1 fruit fly cellular context compared by ENCODE assay signal in genomic region chr3R:30718442-30718841, dm6.
TF ChIP-seq lines count a peak whose summit lies in the region.

No protein-coding gene starts in this region.

TF ChIP-seq in whole organism, embryonic, 481 proteins besides CTCF, POLR2A, EP300 and RAD21 (continued from another document and continues in another):
- TF ChIP-seq CG15696 (tag; optimal IDR thresholded peaks at IDR 0.05; lab: Kevin White, UChicago) = no peak
- TF ChIP-seq stwl (tag; optimal IDR thresholded peaks at IDR 0.05; lab: Kevin White, UChicago) = no peak
- no peak for TF ChIP-seq wor (GFP tag; IDR thresholded peaks at IDR 0.05; lab: Robert Waterston, UW)
- peak; percentile 40; the same call in 1 of the 3 replicates for TF ChIP-seq CG34422 (GFP tag; IDR thresholded peaks at IDR 0.05; lab: Robert Waterston, UW)
- TF ChIP-seq so (GFP tag; IDR thresholded peaks at IDR 0.05; lab: Robert Waterston, UW) = no peak
- TF ChIP-seq CG17802 (tag; optimal IDR thresholded peaks at IDR 0.05; lab: Kevin White, UChicago) = no peak
- peak; percentile 1 for TF ChIP-seq CG15269 (tag; optimal IDR thresholded peaks at IDR 0.05; lab: Kevin White, UChicago)
- no peak for TF ChIP-seq corto (GFP tag; optimal IDR thresholded peaks at IDR 0.05; lab: Kevin White, UChicago)
- TF ChIP-seq ac (GFP tag; optimal IDR thresholded peaks at IDR 0.05; lab: Kevin White, UChicago) = no peak
- no peak for TF ChIP-seq Sry-β (GFP tag; optimal IDR thresholded peaks at IDR 0.05; lab: Kevin White, UChicago)
- no peak for TF ChIP-seq CG13296 (GFP tag; optimal IDR thresholded peaks at IDR 0.05; lab: Kevin White, UChicago)
- TF ChIP-seq CG9817 (tag; optimal IDR thresholded peaks at IDR 0.05; lab: Kevin White, UChicago) = no peak
- no peak for TF ChIP-seq fru (optimal IDR thresholded peaks at IDR 0.05; lab: Kevin White, UChicago)
- no peak for TF ChIP-seq CG15011 (GFP tag; optimal IDR thresholded peaks at IDR 0.05; lab: Kevin White, UChicago)
- TF ChIP-seq Doc3 (GFP tag; IDR thresholded peaks at IDR 0.05; lab: Robert Waterston, UW; ENCODE audit: partially characterized antibody) = no peak
- TF ChIP-seq CG1603 (tag; optimal IDR thresholded peaks at IDR 0.05; lab: Kevin White, UChicago) = peak; percentile 62
- TF ChIP-seq nom (GFP tag; optimal IDR thresholded peaks at IDR 0.05; lab: Kevin White, UChicago) = no peak
- TF ChIP-seq dysf (GFP tag; IDR thresholded peaks at IDR 0.05; lab: Robert Waterston, UW) = 0 out of 3 replicates have a peak, but pooled peaks have one; percentile 35
- TF ChIP-seq CG10431 (GFP tag; optimal IDR thresholded peaks at IDR 0.05; lab: Kevin White, UChicago) = no peak
- TF ChIP-seq CG10462 (GFP tag; optimal IDR thresholded peaks at IDR 0.05; lab: Kevin White, UChicago) = no peak
- TF ChIP-seq sqz (GFP tag; optimal IDR thresholded peaks at IDR 0.05; lab: Kevin White, UChicago) = no peak
- no peak for TF ChIP-seq Jarid2 (GFP tag; optimal IDR thresholded peaks at IDR 0.05; lab: Kevin White, UChicago)
- no peak for TF ChIP-seq nau (GFP tag; optimal IDR thresholded peaks at IDR 0.05; lab: Kevin White, UChicago)
- TF ChIP-seq Opbp (GFP tag; IDR thresholded peaks at IDR 0.05; lab: Robert Waterston, UW; ENCODE audit: partially characterized antibody) = no peak
- TF ChIP-seq HmgD (GFP tag; optimal IDR thresholded peaks at IDR 0.05; lab: Kevin White, UChicago) = no peak
- no peak for TF ChIP-seq MTF-1 (GFP tag; optimal IDR thresholded peaks at IDR 0.05; lab: Kevin White, UChicago; ENCODE audit: borderline replicate concordance)
- no peak for TF ChIP-seq twi (tag; optimal IDR thresholded peaks at IDR 0.05; lab: Kevin White, UChicago)
- no peak for TF ChIP-seq pb (GFP tag; optimal IDR thresholded peaks at IDR 0.05; lab: Kevin White, UChicago)
- TF ChIP-seq CG12769 (tag; optimal IDR thresholded peaks at IDR 0.05; lab: Kevin White, UChicago) = peak; percentile 5
- no peak for TF ChIP-seq CG5245 (GFP tag; optimal IDR thresholded peaks at IDR 0.05; lab: Kevin White, UChicago)
- no peak for TF ChIP-seq Atf3 (GFP tag; optimal IDR thresholded peaks at IDR 0.05; lab: Kevin White, UChicago)
- TF ChIP-seq Sry-δ (GFP tag; optimal IDR thresholded peaks at IDR 0.05; lab: Kevin White, UChicago) = no peak
- no peak for TF ChIP-seq Dbx (GFP tag; IDR thresholded peaks at IDR 0.05; lab: Robert Waterston, UW)
- no peak for TF ChIP-seq Sox100B (GFP tag; optimal IDR thresholded peaks at IDR 0.05; lab: Kevin White, UChicago)
- TF ChIP-seq CG6765 (GFP tag; optimal IDR thresholded peaks at IDR 0.05; lab: Kevin White, UChicago) = no peak
- TF ChIP-seq pnt (GFP tag; optimal IDR thresholded peaks at IDR 0.05; lab: Kevin White, UChicago) = no peak
- TF ChIP-seq CG14667 (GFP tag; IDR thresholded peaks at IDR 0.05; lab: Robert Waterston, UW) = peak; percentile 37; the same call in 1 of the 2 replicates
- no peak for TF ChIP-seq CG2116 (GFP tag; optimal IDR thresholded peaks at IDR 0.05; lab: Kevin White, UChicago)
- no peak for TF ChIP-seq CG8290 (GFP tag; optimal IDR thresholded peaks at IDR 0.05; lab: Kevin White, UChicago)
- TF ChIP-seq CG8290 (tag; optimal IDR thresholded peaks at IDR 0.05; lab: Kevin White, UChicago) = peak in 1 of 2 experiments; percentile 51
- no peak for TF ChIP-seq CG2199 (GFP tag; IDR thresholded peaks at IDR 0.05; lab: Robert Waterston, UW)
- TF ChIP-seq CG11456 (GFP tag; IDR thresholded peaks at IDR 0.05; lab: Robert Waterston, UW) = no peak
- peak; percentile 3 for TF ChIP-seq CG1529 (GFP tag; optimal IDR thresholded peaks at IDR 0.05; lab: Kevin White, UChicago)
- TF ChIP-seq ttk (GFP tag; IDR thresholded peaks at IDR 0.05; lab: Robert Waterston, UW) = no peak
- no peak for TF ChIP-seq Atf-2 (GFP tag; optimal IDR thresholded peaks at IDR 0.05; lab: Kevin White, UChicago)
- TF ChIP-seq CG4707 (GFP tag; optimal IDR thresholded peaks at IDR 0.05; lab: Kevin White, UChicago) = no peak
- no peak for TF ChIP-seq repo (GFP tag; optimal IDR thresholded peaks at IDR 0.05; lab: Kevin White, UChicago)
- no peak for TF ChIP-seq sna (GFP tag; IDR thresholded peaks at IDR 0.05; lab: Robert Waterston, UW; ENCODE audit: partially characterized antibody)
- no peak for TF ChIP-seq CG3847 (GFP tag; IDR thresholded peaks at IDR 0.05; lab: Robert Waterston, UW)
- TF ChIP-seq CG16863 (GFP tag; optimal IDR thresholded peaks at IDR 0.05; lab: Kevin White, UChicago) = no peak
- no peak for TF ChIP-seq Ets97D (GFP tag; optimal IDR thresholded peaks at IDR 0.05; lab: Kevin White, UChicago)
- TF ChIP-seq Deaf1 (tag; optimal IDR thresholded peaks at IDR 0.05; lab: Kevin White, UChicago) = no peak
- TF ChIP-seq Nf-YC (tag; optimal IDR thresholded peaks at IDR 0.05; lab: Kevin White, UChicago) = no peak
- TF ChIP-seq CG10979 (tag; optimal IDR thresholded peaks at IDR 0.05; lab: Kevin White, UChicago) = peak; percentile 41
- no peak for TF ChIP-seq tap (tag; optimal IDR thresholded peaks at IDR 0.05; lab: Kevin White, UChicago)
- TF ChIP-seq NC2α (GFP tag; optimal IDR thresholded peaks at IDR 0.05; lab: Kevin White, UChicago) = no peak
- TF ChIP-seq hkb (optimal IDR thresholded peaks at IDR 0.05; lab: Kevin White, UChicago) = no peak
- peak; percentile 51; the same call in 1 of the 2 replicates for TF ChIP-seq hkb (GFP tag; IDR thresholded peaks at IDR 0.05; lab: Robert Waterston, UW)
- TF ChIP-seq zfh1 (GFP tag; IDR thresholded peaks at IDR 0.05; lab: Robert Waterston, UW) = peak; percentile 81
- no peak for TF ChIP-seq CG17829 (tag; optimal IDR thresholded peaks at IDR 0.05; lab: Kevin White, UChicago)
- TF ChIP-seq nerfin-1 (tag; optimal IDR thresholded peaks at IDR 0.05; lab: Kevin White, UChicago) = peak; percentile 32
- peak; percentile 75 for TF ChIP-seq Med (GFP tag; lab: Kevin White, UChicago)
- no peak for TF ChIP-seq CG15514 (GFP tag; optimal IDR thresholded peaks at IDR 0.05; lab: Kevin White, UChicago)
- TF ChIP-seq Rfx (GFP tag; IDR thresholded peaks at IDR 0.05; lab: Robert Waterston, UW) = 0 out of 2 replicates have a peak, but pooled peaks have one; percentile 31
- no peak for TF ChIP-seq CG9215 (GFP tag; IDR thresholded peaks at IDR 0.05; lab: Robert Waterston, UW)
- TF ChIP-seq pum (GFP tag; optimal IDR thresholded peaks at IDR 0.05; lab: Kevin White, UChicago) = no peak
- TF ChIP-seq CG8924 (tag; optimal IDR thresholded peaks at IDR 0.05; lab: Kevin White, UChicago) = peak; percentile 5
- TF ChIP-seq zf30C (GFP tag; optimal IDR thresholded peaks at IDR 0.05; lab: Kevin White, UChicago) = no peak
- TF ChIP-seq NfI (GFP tag; optimal IDR thresholded peaks at IDR 0.05; lab: Kevin White, UChicago) = no peak
- no peak for TF ChIP-seq CG1233 (GFP tag; optimal IDR thresholded peaks at IDR 0.05; lab: Kevin White, UChicago)
- no peak for TF ChIP-seq CG12104 (GFP tag; optimal IDR thresholded peaks at IDR 0.05; lab: Kevin White, UChicago)
- no peak for TF ChIP-seq stc (GFP tag; IDR thresholded peaks at IDR 0.05; lab: Robert Waterston, UW)
- 0 out of 3 replicates have a peak, but pooled peaks have one; percentile 13 for TF ChIP-seq B-H1 (GFP tag; IDR thresholded peaks at IDR 0.05; lab: Robert Waterston, UW)
- no peak for TF ChIP-seq Pdp1 (GFP tag; optimal IDR thresholded peaks at IDR 0.05; lab: Kevin White, UChicago)
- TF ChIP-seq CG12391 (tag; optimal IDR thresholded peaks at IDR 0.05; lab: Kevin White, UChicago) = peak; percentile 22
- TF ChIP-seq CG13894 (tag; optimal IDR thresholded peaks at IDR 0.05; lab: Kevin White, UChicago) = no peak
- TF ChIP-seq Hsf (GFP tag; optimal IDR thresholded peaks at IDR 0.05; lab: Kevin White, UChicago) = no peak
- TF ChIP-seq Rx (GFP tag; IDR thresholded peaks at IDR 0.05; lab: Robert Waterston, UW) = no peak
- TF ChIP-seq exex (tag; optimal IDR thresholded peaks at IDR 0.05; lab: Kevin White, UChicago) = no peak
- TF ChIP-seq aop (GFP tag; IDR thresholded peaks at IDR 0.05; lab: Robert Waterston, UW) = no peak
- no peak for TF ChIP-seq tx (GFP tag; optimal IDR thresholded peaks at IDR 0.05; lab: Kevin White, UChicago)
- TF ChIP-seq CG6254 (GFP tag; optimal IDR thresholded peaks at IDR 0.05; lab: Kevin White, UChicago) = no peak
- TF ChIP-seq lov (optimal IDR thresholded peaks at IDR 0.05; lab: Kevin White, UChicago) = no peak
- TF ChIP-seq lov (GFP tag; IDR thresholded peaks at IDR 0.05; lab: Robert Waterston, UW) = 0 out of 3 replicates have a peak, but pooled peaks have one; percentile 24
- TF ChIP-seq CG11093 (GFP tag; IDR thresholded peaks at IDR 0.05; lab: Robert Waterston, UW) = peak; percentile 16; the same call in 1 of the 3 replicates
- TF ChIP-seq CG12942 (GFP tag; optimal IDR thresholded peaks at IDR 0.05; lab: Kevin White, UChicago) = no peak
- no peak for TF ChIP-seq CG12071 (GFP tag; optimal IDR thresholded peaks at IDR 0.05; lab: Kevin White, UChicago)
- no peak for TF ChIP-seq chm (GFP tag; IDR thresholded peaks at IDR 0.05; lab: Robert Waterston, UW)
- TF ChIP-seq Dek (tag; optimal IDR thresholded peaks at IDR 0.05; lab: Kevin White, UChicago) = no peak
- TF ChIP-seq CG13287 (GFP tag; IDR thresholded peaks at IDR 0.05; lab: Robert Waterston, UW; ENCODE audit: partially characterized antibody) = no peak
- TF ChIP-seq CG6791 (GFP tag; IDR thresholded peaks at IDR 0.05; lab: Robert Waterston, UW; ENCODE audit: partially characterized antibody) = no peak
- TF ChIP-seq ro (GFP tag; IDR thresholded peaks at IDR 0.05; lab: Robert Waterston, UW) = no peak
- TF ChIP-seq cg (GFP tag; optimal IDR thresholded peaks at IDR 0.05; lab: Kevin White, UChicago) = no peak
- TF ChIP-seq CG14860 (GFP tag; IDR thresholded peaks at IDR 0.05; lab: Robert Waterston, UW; ENCODE audit: partially characterized antibody) = no peak
- no peak for TF ChIP-seq CoRest (tag; optimal IDR thresholded peaks at IDR 0.05; lab: Kevin White, UChicago)
- peak; percentile 61; the same call in 1 of the 2 replicates for TF ChIP-seq CG32772 (GFP tag; IDR thresholded peaks at IDR 0.05; lab: Robert Waterston, UW)
- no peak for TF ChIP-seq eyg (GFP tag; optimal IDR thresholded peaks at IDR 0.05; lab: Kevin White, UChicago)
- TF ChIP-seq CG17385 (GFP tag; optimal IDR thresholded peaks at IDR 0.05; lab: Kevin White, UChicago) = no peak
- peak; percentile 19 for TF ChIP-seq fd96Cb (tag; optimal IDR thresholded peaks at IDR 0.05; lab: Kevin White, UChicago)
- no peak for TF ChIP-seq CG10267 (tag; optimal IDR thresholded peaks at IDR 0.05; lab: Kevin White, UChicago)
- no peak for TF ChIP-seq CG16813 (GFP tag; IDR thresholded peaks at IDR 0.05; lab: Robert Waterston, UW; ENCODE audit: partially characterized antibody)
- TF ChIP-seq jigr1 (GFP tag; IDR thresholded peaks at IDR 0.05; lab: Robert Waterston, UW) = no peak
- no peak for TF ChIP-seq sug (tag; optimal IDR thresholded peaks at IDR 0.05; lab: Kevin White, UChicago)
- no peak for TF ChIP-seq sr (GFP tag; IDR thresholded peaks at IDR 0.05; lab: Robert Waterston, UW)
- no peak for TF ChIP-seq crp (GFP tag; optimal IDR thresholded peaks at IDR 0.05; lab: Kevin White, UChicago)
- TF ChIP-seq CG8388 (GFP tag; optimal IDR thresholded peaks at IDR 0.05; lab: Kevin White, UChicago) = peak; percentile 4
- TF ChIP-seq Fer2 (tag; optimal IDR thresholded peaks at IDR 0.05; lab: Kevin White, UChicago) = no peak
- peak in 1 of 2 experiments; percentile 21 for TF ChIP-seq chif (GFP tag; optimal IDR thresholded peaks at IDR 0.05; lab: Kevin White, UChicago)
- no peak for TF ChIP-seq crc (GFP tag; optimal IDR thresholded peaks at IDR 0.05; lab: Kevin White, UChicago)
- 0 out of 2 replicates have a peak, but pooled peaks have one; percentile 25 for TF ChIP-seq CG4730 (GFP tag; IDR thresholded peaks at IDR 0.05; lab: Robert Waterston, UW)
- no peak for TF ChIP-seq CG1792 (GFP tag; optimal IDR thresholded peaks at IDR 0.05; lab: Kevin White, UChicago)
- no peak for TF ChIP-seq peb (GFP tag; IDR thresholded peaks at IDR 0.05; lab: Robert Waterston, UW)
- TF ChIP-seq jumu (GFP tag; optimal IDR thresholded peaks at IDR 0.05; lab: Kevin White, UChicago) = no peak
- peak; percentile 48 for TF ChIP-seq dmrt99B (tag; optimal IDR thresholded peaks at IDR 0.05; lab: Kevin White, UChicago)
- TF ChIP-seq cas (GFP tag; IDR thresholded peaks at IDR 0.05; lab: Robert Waterston, UW) = no peak
- no peak for TF ChIP-seq HLHmδ (GFP tag; optimal IDR thresholded peaks at IDR 0.05; lab: Kevin White, UChicago)
- no peak for TF ChIP-seq CG12744 (GFP tag; optimal IDR thresholded peaks at IDR 0.05; lab: Kevin White, UChicago)
- TF ChIP-seq vnd (GFP tag; IDR thresholded peaks at IDR 0.05; lab: Robert Waterston, UW; ENCODE audit: partially characterized antibody) = no peak
- no peak for TF ChIP-seq tna (GFP tag; IDR thresholded peaks at IDR 0.05; lab: Robert Waterston, UW; ENCODE audit: partially characterized antibody)
- TF ChIP-seq lab (GFP tag; optimal IDR thresholded peaks at IDR 0.05; lab: Kevin White, UChicago) = peak; percentile 51
- TF ChIP-seq Gsc (GFP tag; IDR thresholded peaks at IDR 0.05; lab: Robert Waterston, UW) = no peak
- TF ChIP-seq salm (tag; optimal IDR thresholded peaks at IDR 0.05; lab: Kevin White, UChicago) = no peak
- no peak for TF ChIP-seq CG4328 (GFP tag; optimal IDR thresholded peaks at IDR 0.05; lab: Kevin White, UChicago)
- TF ChIP-seq her (GFP tag; optimal IDR thresholded peaks at IDR 0.05; lab: Kevin White, UChicago) = no peak
- TF ChIP-seq CG11723 (GFP tag; optimal IDR thresholded peaks at IDR 0.05; lab: Kevin White, UChicago) = no peak
- no peak for TF ChIP-seq Mad (GFP tag; optimal IDR thresholded peaks at IDR 0.05; lab: Kevin White, UChicago)
- peak; percentile 27; the same call in 1 of the 2 replicates for TF ChIP-seq ranshi (GFP tag; IDR thresholded peaks at IDR 0.05; lab: Robert Waterston, UW)
- TF ChIP-seq dati (GFP tag; IDR thresholded peaks at IDR 0.05; lab: Robert Waterston, UW) = 0 out of 2 replicates have a peak, but pooled peaks have one; percentile 22
- TF ChIP-seq al (GFP tag; IDR thresholded peaks at IDR 0.05; lab: Robert Waterston, UW) = no peak
- no peak for TF ChIP-seq Hr3 (GFP tag; optimal IDR thresholded peaks at IDR 0.05; lab: Kevin White, UChicago)
- 0 out of 2 replicates have a peak, but pooled peaks have one; percentile 17 for TF ChIP-seq ssp (GFP tag; IDR thresholded peaks at IDR 0.05; lab: Robert Waterston, UW)
- TF ChIP-seq Taf1 (GFP tag; IDR thresholded peaks at IDR 0.05; lab: Robert Waterston, UW) = no peak
- no peak for TF ChIP-seq CG11695 (GFP tag; IDR thresholded peaks at IDR 0.05; lab: Robert Waterston, UW)
- no peak for TF ChIP-seq CG10654 (GFP tag; optimal IDR thresholded peaks at IDR 0.05; lab: Kevin White, UChicago)
- TF ChIP-seq CG33557 (GFP tag; optimal IDR thresholded peaks at IDR 0.05; lab: Kevin White, UChicago) = no peak
- TF ChIP-seq CG8765 (GFP tag; IDR thresholded peaks at IDR 0.05; lab: Robert Waterston, UW) = no peak
